Worm (Caenorhabditis elegans) whole organism, L2 larva: ENCODE data around the gene rap-2.

Experiments used
- C34F6.9 ChIP-seq: fragments of 150-350 bp; optimal IDR thresholded peaks from 2 replicates; lab custom pipeline; 2014; ENCODE audit warnings: missing biosample characterization, missing genetic modification characterization
- F13H6.1 ChIP-seq: sonication (generic microtip); optimal IDR thresholded peaks from 2 replicates; lab custom pipeline; 2016; ENCODE audit warnings: missing genetic modification characterization, missing compliant biosample characterization
- R02D3.7 ChIP-seq: fragments of 150-350 bp; optimal IDR thresholded peaks from 2 replicates; lab custom pipeline; 2014; ENCODE audit warnings: missing biosample characterization, missing genetic modification characterization
- Y55F3AM.14 ChIP-seq: fragments of 200-800 bp; sonication (Bioruptor generic); optimal IDR thresholded peaks from 2 replicates; lab custom pipeline; 2018; ENCODE audit warnings: mild to moderate bottlenecking, missing genetic modification characterization, missing compliant biosample characterization
- ZK546.5 ChIP-seq: sonication (generic microtip); optimal IDR thresholded peaks from 2 replicates; lab custom pipeline; 2017; ENCODE audit warnings: missing biosample characterization, missing genetic modification characterization
- aly-2 ChIP-seq: fragments of 150-350 bp; optimal IDR thresholded peaks from 2 replicates; lab custom pipeline; 2014; ENCODE audit warnings: missing biosample characterization, missing genetic modification characterization
- ama-1 ChIP-seq: fragments of 150-350 bp; optimal IDR thresholded peaks from 2 replicates; lab custom pipeline; 2018; ENCODE audit warnings: inconsistent platforms
- blmp-1 ChIP-seq: sonication (generic microtip); optimal IDR thresholded peaks from 2 replicates; lab custom pipeline; 2017; ENCODE audit warnings: missing genetic modification characterization, mild to moderate bottlenecking, missing compliant biosample characterization, antibody characterized with exemption, moderate library complexity; ENCODE audit not compliant: insufficient read depth
- ceh-16 ChIP-seq: fragments of 150-350 bp; optimal IDR thresholded peaks from 2 replicates; lab custom pipeline; 2014; ENCODE audit warnings: missing biosample characterization, missing genetic modification characterization
- ceh-82 ChIP-seq: fragments of 150-350 bp; optimal IDR thresholded peaks from 2 replicates; lab custom pipeline; 2014; ENCODE audit warnings: missing biosample characterization, missing genetic modification characterization
- crh-2 ChIP-seq: sonication (generic microtip); optimal IDR thresholded peaks from 2 replicates; lab custom pipeline; 2017; ENCODE audit warnings: missing biosample characterization, missing genetic modification characterization
- dmd-4 ChIP-seq: sonication (generic microtip); optimal IDR thresholded peaks from 2 replicates; lab custom pipeline; 2017; ENCODE audit warnings: missing biosample characterization, missing genetic modification characterization
- elt-1 ChIP-seq: fragments of 150-350 bp; optimal IDR thresholded peaks from 2 replicates; lab custom pipeline; 2014; ENCODE audit warnings: missing biosample characterization, missing genetic modification characterization
- elt-3 ChIP-seq: sonication (generic microtip); optimal IDR thresholded peaks from 2 replicates; lab custom pipeline; 2017; ENCODE audit warnings: missing biosample characterization, missing genetic modification characterization
- fos-1 ChIP-seq: fragments of 150-350 bp; optimal IDR thresholded peaks from 2 replicates; lab custom pipeline; 2014; ENCODE audit warnings: missing biosample characterization, missing genetic modification characterization
- gmeb-1 ChIP-seq: fragments of 150-350 bp; optimal IDR thresholded peaks from 2 replicates; lab custom pipeline; 2014; ENCODE audit warnings: missing biosample characterization, missing genetic modification characterization
- lin-11 ChIP-seq: fragments of 150-350 bp; sonication (generic microtip); optimal IDR thresholded peaks from 2 replicates; lab custom pipeline; 2014; ENCODE audit warnings: missing biosample characterization, missing genetic modification characterization, inconsistent platforms, mixed read lengths
- lin-39 ChIP-seq: fragments of 150-350 bp; optimal IDR thresholded peaks from 2 replicates; lab custom pipeline; 2014; ENCODE audit warnings: missing biosample characterization, missing genetic modification reagents, missing genetic modification characterization
- lsy-2 ChIP-seq, 2 experiments: fragments of 150-350 bp in 1 of 2; sonication (generic microtip) in 1 of 2; optimal IDR thresholded peaks; 2 replicates each; lab custom pipeline; 2014 to 2017; ENCODE audit warnings: missing biosample characterization in 2 of 2, missing genetic modification characterization in 2 of 2
- mab-5 ChIP-seq: fragments of 150-350 bp; optimal IDR thresholded peaks from 2 replicates; lab custom pipeline; 2014; ENCODE audit warnings: missing biosample characterization, missing genetic modification characterization
- mbf-1 ChIP-seq: sonication (generic microtip); optimal IDR thresholded peaks from 2 replicates; lab custom pipeline; 2017; ENCODE audit warnings: missing biosample characterization, missing genetic modification characterization
- mdl-1 ChIP-seq, 2 experiments: fragments of 150-350 bp in 1 of 2; sonication (generic microtip) in 1 of 2; optimal IDR thresholded peaks; 2 replicates each; lab custom pipeline; 2017; ENCODE audit warnings: missing biosample characterization in 2 of 2, missing genetic modification characterization in 2 of 2
- nhr-10 ChIP-seq: sonication (generic microtip); optimal IDR thresholded peaks from 2 replicates; lab custom pipeline; 2017; ENCODE audit warnings: missing biosample characterization, missing genetic modification characterization
- nhr-11 ChIP-seq: fragments of 150-350 bp; optimal IDR thresholded peaks from 2 replicates; lab custom pipeline; 2014; ENCODE audit warnings: missing biosample characterization, missing genetic modification characterization
- nhr-12 ChIP-seq: fragments of 150-350 bp; optimal IDR thresholded peaks from 2 replicates; lab custom pipeline; 2014; ENCODE audit warnings: missing biosample characterization, missing genetic modification characterization
- nhr-21 ChIP-seq: fragments of 150-350 bp; optimal IDR thresholded peaks from 2 replicates; lab custom pipeline; 2014; ENCODE audit warnings: missing biosample characterization, missing genetic modification characterization
- nhr-23 ChIP-seq: fragments of 150-350 bp; optimal IDR thresholded peaks from 2 replicates; lab custom pipeline; 2014; ENCODE audit warnings: missing biosample characterization, missing genetic modification reagents, missing genetic modification characterization
- nhr-237 ChIP-seq: fragments of 150-350 bp; optimal IDR thresholded peaks from 2 replicates; lab custom pipeline; 2014; ENCODE audit warnings: missing biosample characterization, missing genetic modification characterization
- nhr-25 ChIP-seq: fragments of 150-350 bp; sonication (generic microtip); optimal IDR thresholded peaks from 3 replicates; lab custom pipeline; 2014; ENCODE audit warnings: missing biosample characterization, missing genetic modification characterization
- nhr-77 ChIP-seq: fragments of 150-350 bp; optimal IDR thresholded peaks from 2 replicates; lab custom pipeline; 2014; ENCODE audit warnings: missing biosample characterization, missing genetic modification characterization
- sem-4 ChIP-seq: fragments of 150-350 bp; optimal IDR thresholded peaks from 2 replicates; lab custom pipeline; 2014; ENCODE audit warnings: missing biosample characterization, missing genetic modification reagents, missing genetic modification characterization
- skn-1 ChIP-seq: sonication (generic microtip); optimal IDR thresholded peaks from 2 replicates; lab custom pipeline; 2017; ENCODE audit warnings: missing biosample characterization, missing genetic modification characterization
- sma-3 ChIP-seq: sonication (generic microtip); optimal IDR thresholded peaks from 2 replicates; lab custom pipeline; 2016; ENCODE audit warnings: missing genetic modification reagents, missing genetic modification characterization, missing compliant biosample characterization
- sma-9 ChIP-seq, 2 experiments: fragments of 150-350 bp in 1 of 2; sonication (generic microtip) in 1 of 2; optimal IDR thresholded peaks; 2 replicates each; lab custom pipeline; 2014 to 2016; ENCODE audit warnings: missing genetic modification characterization in 2 of 2, mild to moderate bottlenecking in 1 of 2, missing biosample characterization in 1 of 2, missing compliant biosample characterization in 1 of 2, missing genetic modification reagents in 1 of 2, moderate library complexity in 1 of 2
- snpc-4 ChIP-seq: fragments of 150-350 bp; optimal IDR thresholded peaks from 2 replicates; lab custom pipeline; 2014; ENCODE audit warnings: missing biosample characterization, missing genetic modification characterization
- unc-39 ChIP-seq: fragments of 150-350 bp; optimal IDR thresholded peaks from 2 replicates; lab custom pipeline; 2014; ENCODE audit warnings: missing biosample characterization, missing genetic modification characterization
- unc-55 ChIP-seq: fragments of 150-350 bp; sonication (generic microtip); optimal IDR thresholded peaks from 3 replicates; lab custom pipeline; 2014; ENCODE audit warnings: missing biosample characterization, missing genetic modification reagents, missing genetic modification characterization
- unc-62 ChIP-seq: fragments of 150-350 bp; optimal IDR thresholded peaks from 2 replicates; lab custom pipeline; 2014; ENCODE audit warnings: missing biosample characterization, missing genetic modification reagents, missing genetic modification characterization
- zag-1 ChIP-seq: fragments of 150-350 bp; optimal IDR thresholded peaks from 2 replicates; lab custom pipeline; 2014; ENCODE audit warnings: missing biosample characterization, missing genetic modification characterization
- ztf-1 ChIP-seq: fragments of 200-800 bp; sonication (Bioruptor generic); conservative IDR thresholded peaks from 2 replicates; pipeline ENCODE4 v1.3.6; 2022; ENCODE audit warnings: missing genetic modification characterization, missing compliant biosample characterization
- ztf-4 ChIP-seq: fragments of 150-350 bp; optimal IDR thresholded peaks from 2 replicates; lab custom pipeline; 2014; ENCODE audit warnings: missing biosample characterization, missing genetic modification characterization

rap-2 gene

DNA sequence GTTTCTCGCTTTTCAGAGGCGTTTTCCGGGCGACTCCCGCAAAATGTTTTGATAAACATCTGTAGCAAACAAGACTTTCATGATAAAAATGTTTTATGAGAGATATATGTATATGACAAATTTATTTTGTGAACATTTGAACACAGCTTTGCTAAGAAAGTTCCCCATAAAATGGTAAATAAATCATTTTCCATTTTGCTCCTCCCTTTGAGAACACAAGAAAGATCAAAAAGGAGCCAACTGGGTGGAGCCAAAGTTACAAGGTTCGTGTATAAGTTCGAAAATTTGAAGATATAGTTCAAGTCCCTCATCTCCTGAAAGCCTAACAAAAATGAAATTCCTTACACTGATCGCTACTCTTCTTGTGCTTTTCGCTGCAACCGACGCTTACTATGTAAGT is 26.6 kb upstream of the rap-2 start, which contains the start of gene C01G10.17:
Gene C01G10.17 (plus strand): TSS at position 301 of the 400 bp plus-strand sequence.
- TF ChIP-seq snpc-4 = no peak
- TF ChIP-seq F13H6.1 (tag; lab: Kevin White, UChicago) = no peak

DNA sequence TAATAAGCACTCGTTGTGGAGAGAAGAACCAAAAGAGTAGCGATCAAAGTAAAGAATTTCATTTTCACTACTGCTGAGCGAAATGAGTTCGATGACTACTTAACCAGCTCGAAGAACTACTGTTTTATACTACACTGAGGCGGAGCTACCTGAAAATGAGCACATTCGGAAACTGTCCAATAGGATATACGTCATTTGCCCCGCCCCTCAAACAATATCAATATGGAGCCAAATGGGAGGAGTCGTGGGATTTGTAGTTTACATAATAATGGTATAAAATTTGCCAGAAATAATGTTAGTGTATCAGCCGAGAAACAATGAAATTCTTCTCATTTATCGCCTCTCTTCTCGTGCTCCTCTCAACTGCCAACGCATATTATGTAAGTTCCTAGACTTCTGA is 25.6 kb upstream of the rap-2 start, which contains the start of the genes C01G10.5 and C01G10.4:
Gene C01G10.5 (minus strand): TSS at position 101 of the 400 bp plus-strand sequence.
Gene C01G10.4 (plus strand): TSS at position 303 of the 400 bp plus-strand sequence.
- TF ChIP-seq nhr-12 (no peak), nhr-11 (tag; lab: Kevin White, UChicago) (no peak), ceh-82 (no peak), mdl-1 (tag; optimal IDR thresholded peaks at IDR 0.05; lab: Kevin White, UChicago) (no peak), ZK546.5 (tag; lab: Kevin White, UChicago) (no peak)

DNA sequence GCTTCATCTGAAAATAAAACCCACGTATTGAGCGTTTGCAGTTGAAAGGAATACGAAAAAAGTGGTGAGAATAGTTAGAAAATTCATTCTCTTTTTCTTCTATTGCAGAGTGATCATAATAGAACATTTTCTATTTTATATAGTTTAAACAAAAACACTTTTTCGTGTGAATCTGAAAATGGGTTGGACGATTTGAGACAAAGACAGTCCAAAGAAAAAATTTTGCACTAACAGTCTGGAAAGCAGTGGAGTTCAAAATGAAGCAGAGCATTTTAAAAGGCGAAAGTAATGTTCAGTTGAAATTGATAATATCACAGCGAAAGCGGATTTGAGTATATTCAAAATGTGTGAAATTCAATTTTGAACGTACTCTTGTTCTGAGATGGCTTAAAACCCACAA is 24.7 kb upstream of the rap-2 start, which contains the start of gene C01G10.18:
Gene C01G10.18 (minus strand): TSS at position 101 of the 400 bp plus-strand sequence.
- TF ChIP-seq lin-11 (no peak), ceh-16 (tag; lab: Kevin White, UChicago) (no peak), nhr-77 (no peak), sma-3 (GFP tag; lab: Kevin White, UChicago) (no peak), lsy-2 (tag; optimal IDR thresholded peaks at IDR 0.05; lab: Kevin White, UChicago) (no peak), unc-55 (GFP tag; lab: Kevin White, UChicago) (no peak), lin-39 (tag; lab: Kevin White, UChicago) (no peak), Y55F3AM.14 (no peak), ama-1 (lab: Kevin White, UChicago) (no peak), elt-3 (no peak), fos-1 (no peak), nhr-11 (tag; lab: Kevin White, UChicago) (no peak), sem-4 (tag; lab: Kevin White, UChicago) (no peak), mbf-1 (tag; lab: Kevin White, UChicago) (no peak), R02D3.7 (no peak), skn-1 (tag; lab: Kevin White, UChicago) (no peak), nhr-21 (tag; lab: Kevin White, UChicago) (no peak), dmd-4 (tag; lab: Kevin White, UChicago) (no peak), nhr-237 (tag; lab: Kevin White, UChicago) (no peak), mab-5 (tag; lab: Kevin White, UChicago) (no peak)

DNA sequence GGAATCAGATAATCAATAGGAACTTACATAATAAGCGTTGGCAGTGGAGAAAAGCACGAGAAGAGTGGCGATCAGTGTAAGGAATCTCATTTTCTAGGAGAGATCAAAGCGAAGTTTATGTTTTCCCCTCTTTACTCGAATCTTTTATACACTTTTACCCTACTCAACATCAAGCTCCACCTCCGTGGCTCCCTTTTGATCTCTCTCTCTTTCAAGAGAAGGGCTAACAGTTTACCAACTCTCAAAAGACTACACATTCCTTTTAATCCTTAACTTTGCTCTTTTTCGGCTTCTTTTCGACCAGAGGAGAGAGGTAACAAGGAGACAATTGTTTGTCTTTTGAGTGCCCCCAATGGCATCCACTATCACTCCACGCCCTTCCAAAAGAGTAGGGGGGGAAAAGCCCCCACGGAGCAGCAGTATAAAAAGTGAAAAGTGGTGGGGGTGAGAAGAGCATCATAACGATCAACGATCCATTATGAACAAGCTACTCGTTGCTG is 23.4 kb upstream of the rap-2 start, which contains the start of the genes C01G10.15 and C01G10.6:
Gene C01G10.15 (minus strand): TSS at position 101 of the 500 bp plus-strand sequence.
Gene C01G10.6 (plus strand): TSS at position 450 of the 500 bp plus-strand sequence.
- peak; percentile 0 for TF ChIP-seq sma-9 (GFP tag; optimal IDR thresholded peaks at IDR 0.05; lab: Kevin White, UChicago)
- TF ChIP-seq sma-9 (tag; optimal IDR thresholded peaks at IDR 0.05; lab: Kevin White, UChicago) = no peak
- TF ChIP-seq nhr-10 (tag; lab: Kevin White, UChicago) = no peak
- no peak for TF ChIP-seq mdl-1 (tag; optimal IDR thresholded peaks at IDR 0.05; lab: Kevin White, UChicago)

DNA sequence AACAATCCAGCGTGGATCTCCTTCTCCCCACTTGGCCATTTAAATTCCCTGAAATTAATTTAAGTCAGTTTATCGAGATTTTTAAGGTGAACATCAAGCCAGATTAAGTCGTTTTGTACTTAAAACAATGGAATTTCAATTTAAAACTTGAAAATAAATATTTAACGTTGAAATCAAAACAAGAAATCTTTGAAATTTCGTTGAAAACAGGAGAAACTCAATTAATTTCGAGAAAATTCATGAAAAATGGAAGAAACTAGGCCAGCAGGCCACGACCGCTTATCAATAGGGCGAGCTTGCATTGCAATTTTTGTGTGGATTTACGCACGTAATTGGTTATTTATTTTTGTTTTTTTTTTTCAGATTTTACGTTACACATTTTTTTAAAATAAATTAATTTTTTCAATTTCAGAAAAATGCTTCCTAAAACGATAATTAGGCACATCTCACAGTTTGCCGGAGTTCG is 21.5 kb upstream of the rap-2 start, which contains the start of the genes ahsa-1 and C01G10.7:
Gene ahsa-1 (minus strand): TSS at position 51 of the 466 bp plus-strand sequence.
Gene C01G10.7 (plus strand): TSS at position 413 of the 466 bp plus-strand sequence.
- TF ChIP-seq sma-9 (GFP tag; optimal IDR thresholded peaks at IDR 0.05; lab: Kevin White, UChicago) = peak; percentile 88
- no peak for TF ChIP-seq sma-9 (tag; optimal IDR thresholded peaks at IDR 0.05; lab: Kevin White, UChicago)
- TF ChIP-seq nhr-237 (tag; lab: Kevin White, UChicago) = peak; percentile 23
- TF ChIP-seq lsy-2 (tag; optimal IDR thresholded peaks at IDR 0.05; lab: Kevin White, UChicago) = peak; percentile 76 to 93
- peak; percentile 98 for TF ChIP-seq C34F6.9 (tag; lab: Kevin White, UChicago)
- no peak for TF ChIP-seq elt-1 (tag; lab: Kevin White, UChicago)
- TF ChIP-seq ztf-4 (tag; lab: Kevin White, UChicago) = peak; percentile 79
- TF ChIP-seq ztf-1 (GFP tag; lab: Robert Waterston, UW) = no peak
- peak; percentile 78 for TF ChIP-seq nhr-77
- TF ChIP-seq elt-3 = no peak
- no peak for TF ChIP-seq unc-39
- no peak for TF ChIP-seq Y55F3AM.14
- TF ChIP-seq ceh-16 (tag; lab: Kevin White, UChicago) = peak; percentile 36
- TF ChIP-seq aly-2 = no peak
- peak; percentile 94 for TF ChIP-seq crh-2 (tag; lab: Kevin White, UChicago)
- no peak for TF ChIP-seq ama-1 (lab: Kevin White, UChicago)
- TF ChIP-seq mdl-1 (tag; optimal IDR thresholded peaks at IDR 0.05; lab: Kevin White, UChicago) = peak in 1 of 2 experiments; percentile 6
- TF ChIP-seq unc-62 (GFP tag; lab: Kevin White, UChicago) = no peak
- TF ChIP-seq nhr-25 (tag; lab: Kevin White, UChicago) = no peak
- TF ChIP-seq F13H6.1 (tag; lab: Kevin White, UChicago) = peak; percentile 86
- no peak for TF ChIP-seq nhr-23 (tag; lab: Kevin White, UChicago)
- TF ChIP-seq gmeb-1 (tag; lab: Kevin White, UChicago) = peak; percentile 81
- TF ChIP-seq blmp-1 (tag; lab: Kevin White, UChicago) = peak; percentile 64
- no peak for TF ChIP-seq nhr-12
- TF ChIP-seq ZK546.5 (tag; lab: Kevin White, UChicago) = peak; percentile 42
- TF ChIP-seq skn-1 (tag; lab: Kevin White, UChicago) = peak; percentile 56
- peak; percentile 30 for TF ChIP-seq zag-1 (tag; lab: Kevin White, UChicago)
- peak; percentile 88 for TF ChIP-seq R02D3.7
- TF ChIP-seq fos-1 = peak; percentile 80
- no peak for TF ChIP-seq nhr-21 (tag; lab: Kevin White, UChicago)
- no peak for TF ChIP-seq nhr-11 (tag; lab: Kevin White, UChicago)
- TF ChIP-seq sma-3 (GFP tag; lab: Kevin White, UChicago) = peak; percentile 95
- no peak for TF ChIP-seq dmd-4 (tag; lab: Kevin White, UChicago)
